Worm (Caenorhabditis elegans) whole organism, late embryonic: ENCODE measurements around the gene mrps-22.

Experiments
- K09A11.1 ChIP-seq: sonication (generic microtip); optimal IDR thresholded peaks from 2 replicates; lab custom pipeline; 2017; ENCODE audit warnings: antibody characterized with exemption, mild to moderate bottlenecking, missing genetic modification characterization, missing compliant biosample characterization; ENCODE audit not compliant: insufficient read depth
- ceh-18 ChIP-seq: sonication (generic microtip); optimal IDR thresholded peaks from 2 replicates; lab custom pipeline; 2016; ENCODE audit warnings: missing genetic modification characterization, missing compliant biosample characterization
- ceh-30 ChIP-seq: fragments of 150-350 bp; optimal IDR thresholded peaks from 2 replicates; lab custom pipeline; 2014; ENCODE audit warnings: missing biosample characterization, missing genetic modification characterization
- ceh-9 ChIP-seq: sonication (generic microtip); optimal IDR thresholded peaks from 2 replicates; lab custom pipeline; 2016; ENCODE audit warnings: mild to moderate bottlenecking, missing genetic modification characterization, inconsistent platforms, missing compliant biosample characterization
- elt-2 ChIP-seq: sonication (generic microtip); optimal IDR thresholded peaks from 2 replicates; lab custom pipeline; 2016; ENCODE audit warnings: missing genetic modification reagents, missing genetic modification characterization, missing compliant biosample characterization
- ets-4 ChIP-seq: sonication (generic microtip); optimal IDR thresholded peaks from 2 replicates; lab custom pipeline; 2016; ENCODE audit warnings: missing genetic modification characterization, missing compliant biosample characterization
- hlh-13 ChIP-seq: fragments of 200-800 bp; sonication (Bioruptor generic); optimal IDR thresholded peaks from 2 replicates; lab custom pipeline; 2018; ENCODE audit warnings: mild to moderate bottlenecking, missing genetic modification characterization, missing compliant biosample characterization
- hlh-30 ChIP-seq: sonication (generic microtip); optimal IDR thresholded peaks from 2 replicates; lab custom pipeline; 2017; ENCODE audit warnings: antibody characterized with exemption, missing genetic modification characterization, missing compliant biosample characterization; ENCODE audit not compliant: insufficient read depth
- lin-11 ChIP-seq: fragments of 200-800 bp; sonication (Bioruptor generic); optimal IDR thresholded peaks from 2 replicates; lab custom pipeline; 2018; ENCODE audit warnings: mild to moderate bottlenecking, missing genetic modification characterization, missing compliant biosample characterization
- pax-1 ChIP-seq: fragments of 150-350 bp; optimal IDR thresholded peaks from 2 replicates; lab custom pipeline; 2014; ENCODE audit warnings: missing biosample characterization, missing genetic modification characterization
- pqm-1 ChIP-seq: sonication (generic microtip); optimal IDR thresholded peaks from 2 replicates; lab custom pipeline; 2016; ENCODE audit warnings: missing genetic modification characterization, missing compliant biosample characterization
- tbx-2 ChIP-seq: sonication (generic microtip); optimal IDR thresholded peaks from 2 replicates; lab custom pipeline; 2016; ENCODE audit warnings: missing genetic modification characterization, missing compliant biosample characterization
- unc-86 ChIP-seq: sonication (generic microtip); optimal IDR thresholded peaks from 2 replicates; lab custom pipeline; 2016; ENCODE audit warnings: missing genetic modification characterization, missing compliant biosample characterization

ce11 chrII:10603560-10603959 is 21.1 kb downstream of the mrps-22 start:
- TF ChIP-seq K09A11.1 (no peak), elt-2 (no peak), ceh-30 (tag; lab: Kevin White, UChicago) (no peak), pqm-1 (no peak), tbx-2 (tag; lab: Kevin White, UChicago) (no peak), unc-86 (tag; lab: Kevin White, UChicago) (no peak), lin-11 (tag; lab: Kevin White, UChicago) (no peak), ceh-18 (tag; lab: Kevin White, UChicago) (no peak), hlh-13 (GFP tag; lab: Kevin White, UChicago) (no peak), ets-4 (no peak), hlh-30 (tag; lab: Kevin White, UChicago) (no peak), ceh-9 (tag; lab: Kevin White, UChicago) (no peak), pax-1 (tag; lab: Kevin White, UChicago) (no peak)
